Worm (Caenorhabditis elegans) whole organism, young adult: ENCODE results near the gene F44G4.6.
A peak's percentile ranks its signal among the peaks of the same experiment; 100 is the strongest.

ENCODE experiments used
- D2030.7 ChIP-seq: fragments of 200-800 bp; sonication (Bioruptor generic); IDR thresholded peaks from 2 replicates; pipeline ENCODE4 v1.3.6; 2022; ENCODE audit warnings: missing genetic modification reagents, missing genetic modification characterization, missing compliant biosample characterization
- F39B2.1 ChIP-seq: fragments of 200-800 bp; sonication (Bioruptor generic); IDR thresholded peaks from 2 replicates; pipeline ENCODE4 v1.3.6; 2022; ENCODE audit warnings: missing genetic modification reagents, missing genetic modification characterization, missing compliant biosample characterization
- F49E8.2 ChIP-seq: sonication (generic microtip); optimal IDR thresholded peaks from 3 replicates; lab custom pipeline; 2017; ENCODE audit warnings: missing genetic modification characterization, mild to moderate bottlenecking, missing compliant biosample characterization, antibody characterized with exemption, moderate library complexity; ENCODE audit not compliant: insufficient read depth
- F57A8.1 ChIP-seq: fragments of 200-800 bp; sonication (Bioruptor generic); optimal IDR thresholded peaks from 2 replicates; lab custom pipeline; 2018; ENCODE audit warnings: mild to moderate bottlenecking, missing genetic modification characterization, moderate library complexity, missing compliant biosample characterization
- F57C9.4 ChIP-seq: sonication (generic microtip); optimal IDR thresholded peaks from 2 replicates; lab custom pipeline; 2017; ENCODE audit warnings: mild to moderate bottlenecking, missing genetic modification characterization, missing compliant biosample characterization
- K11D2.4 ChIP-seq: fragments of 200-800 bp; sonication (Bioruptor generic); IDR thresholded peaks from 2 replicates; pipeline ENCODE4 v1.3.6; 2022; ENCODE audit warnings: missing genetic modification reagents, missing genetic modification characterization, missing compliant biosample characterization
- K12H6.12 ChIP-seq: fragments of 200-800 bp; sonication (Bioruptor generic); optimal IDR thresholded peaks from 2 replicates; lab custom pipeline; 2018; ENCODE audit warnings: mild to moderate bottlenecking, missing genetic modification characterization, missing compliant biosample characterization
- Y67H2A.10 ChIP-seq: fragments of 200-800 bp; sonication (Bioruptor generic); conservative IDR thresholded peaks from 2 replicates; pipeline ENCODE4 v1.3.6; 2022; ENCODE audit warnings: missing genetic modification reagents, missing genetic modification characterization, missing compliant biosample characterization
- akir-1 ChIP-seq: fragments of 200-800 bp; sonication (Bioruptor generic); optimal IDR thresholded peaks from 2 replicates; lab custom pipeline; 2018; ENCODE audit warnings: mild to moderate bottlenecking, missing genetic modification characterization, moderate library complexity, missing compliant biosample characterization
- aptf-3 ChIP-seq: fragments of 200-800 bp; sonication (Bioruptor generic); IDR thresholded peaks from 2 replicates; pipeline ENCODE4 v1.3.6; 2022; ENCODE audit warnings: missing genetic modification characterization, missing compliant biosample characterization
- attf-5 ChIP-seq: fragments of 200-800 bp; sonication (Bioruptor generic); optimal IDR thresholded peaks from 2 replicates; lab custom pipeline; 2018; ENCODE audit warnings: mild to moderate bottlenecking, missing genetic modification characterization, missing compliant biosample characterization
- bed-1 ChIP-seq: fragments of 200-800 bp; sonication (Bioruptor generic); IDR thresholded peaks from 2 replicates; pipeline ENCODE4 v1.3.6; 2022; ENCODE audit warnings: missing genetic modification reagents, missing genetic modification characterization, missing compliant biosample characterization
- bed-2 ChIP-seq: fragments of 200-800 bp; sonication (Bioruptor generic); IDR thresholded peaks from 2 replicates; pipeline ENCODE4 v1.3.6; 2022; ENCODE audit warnings: missing genetic modification reagents, missing genetic modification characterization, missing compliant biosample characterization
- ccch-3 ChIP-seq: fragments of 200-800 bp; sonication (Bioruptor generic); optimal IDR thresholded peaks from 2 replicates; lab custom pipeline; 2018; ENCODE audit warnings: mild to moderate bottlenecking, missing genetic modification characterization, missing compliant biosample characterization
- ceh-100 ChIP-seq: fragments of 200-800 bp; sonication (Bioruptor generic); IDR thresholded peaks from 2 replicates; pipeline ENCODE4 v1.3.6; 2022; ENCODE audit warnings: missing genetic modification reagents, missing genetic modification characterization, missing compliant biosample characterization
- ceh-27 ChIP-seq: fragments of 200-800 bp; sonication (Bioruptor generic); optimal IDR thresholded peaks from 2 replicates; lab custom pipeline; 2018; ENCODE audit warnings: mild to moderate bottlenecking, missing genetic modification characterization, moderate library complexity, missing compliant biosample characterization
- chd-7 ChIP-seq: sonication (generic microtip); optimal IDR thresholded peaks from 2 replicates; lab custom pipeline; 2016; ENCODE audit warnings: mild to moderate bottlenecking, missing genetic modification characterization, moderate library complexity, missing compliant biosample characterization
- dox-1 ChIP-seq: fragments of 200-800 bp; sonication (Bioruptor generic); IDR thresholded peaks from 2 replicates; pipeline ENCODE4 v1.3.6; 2022; ENCODE audit warnings: missing genetic modification reagents, missing genetic modification characterization, missing compliant biosample characterization
- dpff-1 ChIP-seq: sonication (generic microtip); optimal IDR thresholded peaks from 2 replicates; lab custom pipeline; 2017; ENCODE audit warnings: mild to moderate bottlenecking, missing genetic modification characterization, missing compliant biosample characterization
- dpl-1 ChIP-seq: fragments of 150-350 bp; optimal IDR thresholded peaks from 2 replicates; lab custom pipeline; 2014; ENCODE audit warnings: missing biosample characterization, missing genetic modification reagents, missing genetic modification characterization
- egrh-3 ChIP-seq: fragments of 200-800 bp; sonication (Bioruptor generic); IDR thresholded peaks from 2 replicates; pipeline ENCODE4 v1.3.6; 2022; ENCODE audit warnings: missing genetic modification reagents, missing genetic modification characterization, missing compliant biosample characterization
- hmg-1.2 ChIP-seq: fragments of 200-800 bp; sonication (Bioruptor generic); IDR thresholded peaks from 2 replicates; pipeline ENCODE4 v1.3.6; 2022; ENCODE audit warnings: missing genetic modification reagents, missing genetic modification characterization, missing compliant biosample characterization
- hrde-1 ChIP-seq: sonication (generic microtip); optimal IDR thresholded peaks from 2 replicates; lab custom pipeline; 2016; ENCODE audit warnings: missing genetic modification characterization, mild to moderate bottlenecking, missing compliant biosample characterization, moderate library complexity, missing genotype, missing genetic modification reagents, borderline replicate concordance
- hsf-1 ChIP-seq: fragments of 200-800 bp; sonication (Bioruptor generic); IDR thresholded peaks from 2 replicates; pipeline ENCODE4 v1.3.6; 2022; ENCODE audit warnings: missing genetic modification reagents, missing genetic modification characterization, missing compliant biosample characterization
- lag-1 ChIP-seq: fragments of 200-800 bp; sonication (Bioruptor generic); IDR thresholded peaks from 2 replicates; pipeline ENCODE4 v1.3.6; 2022; ENCODE audit warnings: missing genetic modification reagents, missing genetic modification characterization, missing compliant biosample characterization
- let-526 ChIP-seq: fragments of 200-800 bp; sonication (Bioruptor generic); IDR thresholded peaks from 2 replicates; pipeline ENCODE4 v1.3.6; 2022; ENCODE audit warnings: missing genetic modification reagents, missing genetic modification characterization, missing compliant biosample characterization
- madf-8 ChIP-seq: fragments of 200-800 bp; sonication (Bioruptor generic); conservative IDR thresholded peaks from 2 replicates; pipeline ENCODE4 v1.3.6; 2022; ENCODE audit warnings: missing genetic modification reagents, missing genetic modification characterization, missing compliant biosample characterization
- mcd-1 ChIP-seq: fragments of 200-800 bp; sonication (Bioruptor generic); IDR thresholded peaks from 2 replicates; pipeline ENCODE4 v1.3.6; 2022; ENCODE audit warnings: missing genetic modification reagents, missing genetic modification characterization, missing compliant biosample characterization
- mxl-1 ChIP-seq: sonication (generic microtip); optimal IDR thresholded peaks from 2 replicates; lab custom pipeline; 2016; ENCODE audit warnings: missing genetic modification characterization, missing compliant biosample characterization
- nhr-80 ChIP-seq: sonication (generic microtip); optimal IDR thresholded peaks from 2 replicates; lab custom pipeline; 2016; ENCODE audit warnings: missing genetic modification characterization, missing compliant biosample characterization
- rcor-1 ChIP-seq: fragments of 200-800 bp; sonication (Bioruptor generic); IDR thresholded peaks from 2 replicates; pipeline ENCODE4 v1.3.6; 2022; ENCODE audit warnings: missing genetic modification reagents, missing genetic modification characterization, missing compliant biosample characterization
- snpc-1.3 ChIP-seq: sonication (generic microtip); optimal IDR thresholded peaks from 2 replicates; lab custom pipeline; 2017; ENCODE audit warnings: missing genetic modification characterization, mild to moderate bottlenecking, missing compliant biosample characterization, antibody characterized with exemption, moderate library complexity, missing genotype, missing genetic modification reagents; ENCODE audit not compliant: insufficient read depth
- snpc-3.4 ChIP-seq: sonication (generic microtip); optimal IDR thresholded peaks from 2 replicates; lab custom pipeline; 2017; ENCODE audit warnings: missing genetic modification characterization, mild to moderate bottlenecking, missing compliant biosample characterization, antibody characterized with exemption, moderate library complexity, missing genotype, missing genetic modification reagents
- snpc-4 ChIP-seq, 5 experiments: fragments of 150-350 bp in 1 of 5; sonication (generic microtip) in 4 of 5; optimal IDR thresholded peaks; 2 replicates each; lab custom pipeline; 2014 to 2018; ENCODE audit warnings: missing genetic modification characterization in 5 of 5, missing biosample characterization in 3 of 5, antibody characterized with exemption in 2 of 5, mild to moderate bottlenecking in 2 of 5, missing compliant biosample characterization in 2 of 5, missing genotype in 2 of 5, moderate library complexity in 2 of 5, missing genetic modification reagents in 1 of 5
- tbp1 ChIP-seq: fragments of 200-800 bp; sonication (Bioruptor generic); optimal IDR thresholded peaks from 2 replicates; lab custom pipeline; 2018; ENCODE audit warnings: mild to moderate bottlenecking, missing genetic modification characterization, missing compliant biosample characterization
- tbx-9 ChIP-seq: sonication (generic microtip); optimal IDR thresholded peaks from 2 replicates; lab custom pipeline; 2016; ENCODE audit warnings: borderline replicate concordance, missing genetic modification characterization, inconsistent platforms, missing compliant biosample characterization
- zfh-2 ChIP-seq: fragments of 200-800 bp; sonication (Bioruptor generic); conservative IDR thresholded peaks from 2 replicates; pipeline ENCODE4 v1.3.6; 2022; ENCODE audit warnings: missing genetic modification reagents, missing genetic modification characterization, missing compliant biosample characterization
- ztf-26 ChIP-seq: sonication (generic microtip); optimal IDR thresholded peaks from 2 replicates; lab custom pipeline; 2017; ENCODE audit warnings: missing genetic modification characterization, missing compliant biosample characterization
- ztf-6 ChIP-seq: fragments of 200-800 bp; sonication (Bioruptor generic); IDR thresholded peaks from 2 replicates; pipeline ENCODE4 v1.3.6; 2022; ENCODE audit warnings: missing genetic modification reagents, missing genetic modification characterization, missing compliant biosample characterization

F44G4.6 gene

DNA sequence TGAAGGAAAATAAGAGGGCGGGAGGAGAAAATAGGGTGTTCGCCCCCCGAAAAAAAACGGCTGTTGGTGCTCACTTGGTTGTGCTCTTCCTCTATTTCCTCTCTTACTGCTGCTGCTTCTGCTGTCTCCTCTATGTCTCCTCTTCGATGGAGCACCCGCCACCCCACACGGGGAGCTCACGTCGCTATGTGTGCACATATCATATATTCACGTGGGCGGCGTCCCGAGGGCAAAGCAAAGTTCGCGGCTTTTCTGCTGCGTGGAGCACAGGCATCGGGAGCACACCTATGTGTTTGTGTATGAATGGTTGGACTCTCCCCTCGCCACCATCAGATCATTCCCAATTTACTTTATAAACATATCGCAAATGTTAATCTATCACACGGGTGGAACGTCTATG is 11.7 kb upstream of the F44G4.6 start:
- TF ChIP-seq akir-1 = no peak
- TF ChIP-seq dpff-1 (tag; lab: Kevin White, UChicago) = no peak
- no peak for TF ChIP-seq ccch-3
- no peak for TF ChIP-seq snpc-4 (GFP tag; optimal IDR thresholded peaks at IDR 0.05; lab: Kevin White, UChicago)
- no peak for TF ChIP-seq snpc-4 (tag; optimal IDR thresholded peaks at IDR 0.05; lab: Kevin White, UChicago)
- peak; percentile 36 for TF ChIP-seq chd-7 (tag; lab: Kevin White, UChicago)
- no peak for TF ChIP-seq aptf-3 (GFP tag; lab: Robert Waterston, UW)
- no peak for TF ChIP-seq snpc-1.3
- TF ChIP-seq lag-1 (GFP tag; lab: Robert Waterston, UW) = no peak
- no peak for TF ChIP-seq tbp1 (GFP tag; lab: Kevin White, UChicago)
- peak; percentile 41; the same call in 1 of the 2 replicates for TF ChIP-seq dox-1 (GFP tag; lab: Robert Waterston, UW)
- no peak for TF ChIP-seq hrde-1 (tag; lab: Kevin White, UChicago)
- TF ChIP-seq let-526 (GFP tag; lab: Robert Waterston, UW) = no peak
- no peak for TF ChIP-seq tbx-9
- no peak for TF ChIP-seq bed-2 (GFP tag; lab: Robert Waterston, UW)
- peak; percentile 38; the same call in 1 of the 2 replicates for TF ChIP-seq egrh-3 (GFP tag; lab: Robert Waterston, UW)
- TF ChIP-seq ceh-27 (GFP tag; lab: Kevin White, UChicago) = peak; percentile 31
- TF ChIP-seq F57A8.1 (GFP tag; lab: Kevin White, UChicago) = no peak
- TF ChIP-seq nhr-80 (tag; lab: Kevin White, UChicago) = no peak
- no peak for TF ChIP-seq dpl-1
- TF ChIP-seq F49E8.2 = no peak
- peak; percentile 93 for TF ChIP-seq zfh-2 (GFP tag; lab: Robert Waterston, UW)
- 0 out of 2 replicates have a peak, but pooled peaks have one; percentile 4 for TF ChIP-seq ztf-6 (GFP tag; lab: Robert Waterston, UW)
- TF ChIP-seq Y67H2A.10 (GFP tag; lab: Robert Waterston, UW) = no peak
- TF ChIP-seq mcd-1 = 0 out of 2 replicates have a peak, but pooled peaks have one; percentile 40
- 0 out of 2 replicates have a peak, but pooled peaks have one; percentile 19 for TF ChIP-seq hmg-1.2 (GFP tag; lab: Robert Waterston, UW)
- no peak for TF ChIP-seq madf-8
- TF ChIP-seq K12H6.12 = peak; percentile 55

DNA sequence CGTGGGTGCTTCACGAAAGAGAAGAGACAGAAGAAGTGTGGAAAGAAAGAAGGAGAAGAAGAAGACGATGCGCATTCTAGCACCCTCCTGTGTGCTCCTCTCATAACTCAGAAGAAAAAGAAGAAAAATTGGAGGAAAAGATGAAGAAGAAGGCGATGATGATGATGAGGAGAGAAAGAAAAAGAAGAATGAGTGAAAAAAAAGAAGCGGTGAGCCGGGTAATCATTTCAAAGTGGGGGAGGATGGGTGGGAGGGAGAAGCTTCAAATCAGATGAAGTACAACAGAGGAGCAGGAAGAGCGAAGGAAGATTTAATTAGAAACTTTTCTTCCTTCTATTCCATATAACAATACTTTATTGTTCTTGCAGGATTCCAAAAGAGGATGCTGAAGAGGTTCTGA is 9.1 kb upstream of the F44G4.6 start:
- TF ChIP-seq ceh-100 (GFP tag; lab: Robert Waterston, UW) (no peak), zfh-2 (GFP tag; lab: Robert Waterston, UW) (0 out of 2 replicates have a peak, but pooled peaks have one; percentile 22), akir-1 (no peak), ztf-26 (tag; lab: Kevin White, UChicago) (no peak), F57C9.4 (tag; lab: Kevin White, UChicago) (no peak), hrde-1 (tag; lab: Kevin White, UChicago) (no peak)
- TF ChIP-seq, all 124 proteins: peak for 1

DNA sequence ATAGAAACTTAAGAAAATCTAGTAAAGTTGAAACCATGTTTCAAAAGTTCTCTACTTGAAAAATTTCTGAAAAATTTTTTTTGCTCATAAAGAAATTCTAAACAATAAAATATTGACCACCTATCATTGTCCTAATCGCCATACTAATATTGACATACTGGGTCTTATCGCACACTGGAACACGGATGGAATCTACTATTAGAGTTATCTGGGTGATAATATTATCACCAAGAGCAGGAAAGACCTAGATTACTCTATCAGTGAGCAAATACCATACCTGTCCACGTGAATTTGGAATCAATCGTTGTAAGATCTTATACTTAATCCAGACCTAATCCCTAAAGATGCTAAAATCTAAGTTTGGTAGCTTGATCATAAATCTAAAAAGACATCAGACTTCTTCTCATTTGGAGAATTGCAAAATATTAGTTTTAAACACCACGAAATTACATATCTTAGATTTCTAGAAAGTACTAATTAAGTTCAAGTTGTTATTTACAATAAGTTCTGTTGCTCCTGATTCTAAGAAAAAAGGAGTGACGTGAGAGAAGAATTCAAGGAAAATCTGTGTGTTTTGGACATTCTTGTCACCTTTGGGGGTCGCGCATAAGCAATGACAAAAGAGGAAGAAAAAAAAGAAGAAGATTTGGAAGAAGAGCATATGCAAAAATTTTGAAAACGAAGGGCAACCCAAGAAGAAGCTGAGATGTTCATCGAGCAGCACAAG is 8.5 kb upstream of the F44G4.6 start:
- TF ChIP-seq mxl-1 (no peak), hsf-1 (GFP tag; lab: Robert Waterston, UW) (no peak), ccch-3 (no peak), F39B2.1 (GFP tag; lab: Robert Waterston, UW) (no peak), rcor-1 (GFP tag; lab: Robert Waterston, UW) (no peak), attf-5 (no peak), K11D2.4 (no peak), hrde-1 (tag; lab: Kevin White, UChicago) (no peak), bed-1 (GFP tag; lab: Robert Waterston, UW) (no peak), snpc-3.4 (tag; lab: Kevin White, UChicago) (no peak), D2030.7 (GFP tag; lab: Robert Waterston, UW) (no peak)
